ENCODE assay signal across 4 worm cellular contexts in genomic region chrII:11967507-11968127, ce11.
TF ChIP-seq lines count a peak whose summit lies in the region.

Gene W03C9.5, minus strand, starts transcription at chrII:11967544.

TF ChIP-seq in whole organism, L2 larva, 48 proteins besides CTCF, POLR2A, EP300 and RAD21 (continued from another document):
- TF ChIP-seq Y55F3AM.14 (GFP tag; optimal IDR thresholded peaks at IDR 0.05; lab: Kevin White, UChicago) (peak; percentile 81), nhr-11 (tag; optimal IDR thresholded peaks at IDR 0.05; lab: Kevin White, UChicago) (no peak), ztf-4 (tag; optimal IDR thresholded peaks at IDR 0.05; lab: Kevin White, UChicago) (peak; percentile 81), snpc-4 (tag; optimal IDR thresholded peaks at IDR 0.05; lab: Kevin White, UChicago) (peak; percentile 70), nhr-23 (tag; optimal IDR thresholded peaks at IDR 0.05; lab: Kevin White, UChicago) (no peak), unc-39 (tag; optimal IDR thresholded peaks at IDR 0.05; lab: Kevin White, UChicago) (no peak), R02D3.7 (tag; optimal IDR thresholded peaks at IDR 0.05; lab: Kevin White, UChicago) (no peak), mdl-1 (tag; optimal IDR thresholded peaks at IDR 0.05; lab: Kevin White, UChicago) (peak; percentile 65 to 95), blmp-1 (tag; optimal IDR thresholded peaks at IDR 0.05; lab: Kevin White, UChicago; ENCODE audit: insufficient read depth) (peak; percentile 80), lsy-2 (tag; optimal IDR thresholded peaks at IDR 0.05; lab: Kevin White, UChicago) (peak; percentile 72 to 94), nhr-129 (tag; optimal IDR thresholded peaks at IDR 0.05; lab: Kevin White, UChicago) (peak; percentile 93), aly-2 (tag; optimal IDR thresholded peaks at IDR 0.05; lab: Kevin White, UChicago) (no peak), nhr-77 (tag; optimal IDR thresholded peaks at IDR 0.05; lab: Kevin White, UChicago) (peak; percentile 66), ztf-11 (tag; optimal IDR thresholded peaks at IDR 0.05; lab: Kevin White, UChicago) (no peak), gmeb-1 (tag; optimal IDR thresholded peaks at IDR 0.05; lab: Kevin White, UChicago) (peak; percentile 88), ceh-16 (tag; optimal IDR thresholded peaks at IDR 0.05; lab: Kevin White, UChicago) (no peak), egl-27 (tag; optimal IDR thresholded peaks at IDR 0.05; lab: Kevin White, UChicago) (peak; percentile 88), fos-1 (tag; optimal IDR thresholded peaks at IDR 0.05; lab: Kevin White, UChicago) (peak; percentile 96), lin-13 (GFP tag; optimal IDR thresholded peaks at IDR 0.05; lab: Kevin White, UChicago) (peak; percentile 96), nhr-21 (tag; optimal IDR thresholded peaks at IDR 0.05; lab: Kevin White, UChicago) (peak; percentile 78), lin-11 (tag; optimal IDR thresholded peaks at IDR 0.05; lab: Kevin White, UChicago) (peak; percentile 87), C34F6.9 (tag; optimal IDR thresholded peaks at IDR 0.05; lab: Kevin White, UChicago) (peak; percentile 99), nhr-237 (tag; optimal IDR thresholded peaks at IDR 0.05; lab: Kevin White, UChicago) (peak; percentile 10), nhr-10 (tag; optimal IDR thresholded peaks at IDR 0.05; lab: Kevin White, UChicago) (peak; percentile 43), unc-55 (GFP tag; optimal IDR thresholded peaks at IDR 0.05; lab: Kevin White, UChicago) (peak; percentile 97)
TF ChIP-seq in whole organism, L2 larva: peak in this region for 32.

TF ChIP-seq in whole organism, L4 larva, 104 proteins besides CTCF, POLR2A, EP300 and RAD21 (continued from another document and continues in another):
- TF ChIP-seq spr-1 (tag; optimal IDR thresholded peaks at IDR 0.05; lab: Kevin White, UChicago) (peak; percentile 83), ceh-20 (GFP tag; IDR thresholded peaks at IDR 0.05; lab: Robert Waterston, UW) (peak; percentile 95), ceh-32 (tag; optimal IDR thresholded peaks at IDR 0.05; lab: Kevin White, UChicago; ENCODE audit: poor library complexity) (no peak), mdl-1 (tag; optimal IDR thresholded peaks at IDR 0.05; lab: Kevin White, UChicago) (peak; percentile 80 to 98), madf-9 (GFP tag; conservative IDR thresholded peaks at IDR 0.05; lab: Robert Waterston, UW) (peak; percentile 92), ama-1 (optimal IDR thresholded peaks at IDR 0.05; lab: Kevin White, UChicago) (peak; percentile 75), nhr-41 (GFP tag; IDR thresholded peaks at IDR 0.05; lab: Robert Waterston, UW) (peak; percentile 56; the same call in 1 of the 2 replicates), lim-7 (GFP tag; IDR thresholded peaks at IDR 0.05; lab: Robert Waterston, UW) (peak; percentile 70; the same call in 1 of the 2 replicates), ceh-28 (tag; optimal IDR thresholded peaks at IDR 0.05; lab: Kevin White, UChicago) (no peak), lir-3 (tag; optimal IDR thresholded peaks at IDR 0.05; lab: Kevin White, UChicago) (peak; percentile 46), daf-16 (GFP tag; optimal IDR thresholded peaks at IDR 0.05; lab: Kevin White, UChicago) (peak in 1 of 2 experiments; percentile 14), daf-16 (tag; optimal IDR thresholded peaks at IDR 0.05; lab: Kevin White, UChicago) (peak; percentile 52), F49E8.2 (tag; optimal IDR thresholded peaks at IDR 0.05; lab: Kevin White, UChicago; ENCODE audit: borderline replicate concordance) (no peak), pqm-1 (tag; optimal IDR thresholded peaks at IDR 0.05; lab: Kevin White, UChicago) (no peak), nhr-76 (tag; optimal IDR thresholded peaks at IDR 0.05; lab: Kevin White, UChicago) (peak; percentile 32), set-16 (GFP tag; IDR thresholded peaks at IDR 0.05; lab: Robert Waterston, UW) (peak; percentile 79), dmd-9 (GFP tag; IDR thresholded peaks at IDR 0.05; lab: Robert Waterston, UW) (peak; percentile 93), egl-43 (GFP tag; IDR thresholded peaks at IDR 0.05; lab: Robert Waterston, UW) (peak; percentile 79), lin-29 (GFP tag; IDR thresholded peaks at IDR 0.05; lab: Robert Waterston, UW) (peak; percentile 73; the same call in 1 of the 2 replicates), mep-1 (tag; optimal IDR thresholded peaks at IDR 0.05; lab: Kevin White, UChicago) (peak; percentile 97), ceh-62 (tag; optimal IDR thresholded peaks at IDR 0.05; lab: Kevin White, UChicago) (no peak), tag-97 (GFP tag; IDR thresholded peaks at IDR 0.05; lab: Robert Waterston, UW) (no peak), nhr-6 (tag; optimal IDR thresholded peaks at IDR 0.05; lab: Kevin White, UChicago) (peak; percentile 95), rbr-2 (tag; optimal IDR thresholded peaks at IDR 0.05; lab: Kevin White, UChicago) (peak; percentile 91), hif-1 (tag; optimal IDR thresholded peaks at IDR 0.05; lab: Kevin White, UChicago) (peak; percentile 52 to 95), sdz-12 (GFP tag; optimal IDR thresholded peaks at IDR 0.05; lab: Kevin White, UChicago) (peak; percentile 32), ceh-44 (GFP tag; IDR thresholded peaks at IDR 0.05; lab: Robert Waterston, UW) (peak; percentile 84), nhr-42 (GFP tag; IDR thresholded peaks at IDR 0.05; lab: Robert Waterston, UW) (peak; percentile 85; the same call in 1 of the 2 replicates), zag-1 (tag; optimal IDR thresholded peaks at IDR 0.05; lab: Kevin White, UChicago) (no peak), hlh-30 (tag; optimal IDR thresholded peaks at IDR 0.05; lab: Kevin White, UChicago; ENCODE audit: insufficient read depth) (peak; percentile 99), ZK546.5 (tag; optimal IDR thresholded peaks at IDR 0.05; lab: Kevin White, UChicago) (peak; percentile 7 to 70), nhr-11 (tag; optimal IDR thresholded peaks at IDR 0.05; lab: Kevin White, UChicago) (peak; percentile 96), pha-4 (GFP tag; IDR thresholded peaks at IDR 0.05; lab: Robert Waterston, UW) (peak; percentile 56; the same call in 1 of the 2 replicates), pha-4 (tag; optimal IDR thresholded peaks at IDR 0.05; lab: Kevin White, UChicago) (no peak), Y75B8A.6 (GFP tag; IDR thresholded peaks at IDR 0.05; lab: Robert Waterston, UW) (peak; percentile 85; the same call in 1 of the 2 replicates)

TF ChIP-seq in whole organism, late embryonic, 69 proteins besides CTCF, POLR2A, EP300 and RAD21 (continued from another document and continues in another):
- TF ChIP-seq ceh-34 (tag; optimal IDR thresholded peaks at IDR 0.05; lab: Kevin White, UChicago) (peak; percentile 98), hlh-13 (GFP tag; optimal IDR thresholded peaks at IDR 0.05; lab: Kevin White, UChicago) (peak; percentile 58), unc-55 (GFP tag; optimal IDR thresholded peaks at IDR 0.05; lab: Kevin White, UChicago) (peak; percentile 75), gmeb-2 (tag; optimal IDR thresholded peaks at IDR 0.05; lab: Kevin White, UChicago) (peak; percentile 21), nhr-11 (tag; optimal IDR thresholded peaks at IDR 0.05; lab: Kevin White, UChicago) (no peak), che-1 (tag; optimal IDR thresholded peaks at IDR 0.05; lab: Kevin White, UChicago) (peak; percentile 62), pha-2 (tag; optimal IDR thresholded peaks at IDR 0.05; lab: Kevin White, UChicago) (peak; percentile 69), elt-2 (tag; optimal IDR thresholded peaks at IDR 0.05; lab: Kevin White, UChicago) (peak; percentile 95), odd-2 (tag; optimal IDR thresholded peaks at IDR 0.05; lab: Kevin White, UChicago) (no peak), syd-9 (tag; optimal IDR thresholded peaks at IDR 0.05; lab: Kevin White, UChicago) (peak; percentile 91), dve-1 (tag; optimal IDR thresholded peaks at IDR 0.05; lab: Kevin White, UChicago) (peak; percentile 72), ahr-1 (tag; optimal IDR thresholded peaks at IDR 0.05; lab: Kevin White, UChicago) (peak; percentile 95), eyg-1 (tag; optimal IDR thresholded peaks at IDR 0.05; lab: Kevin White, UChicago) (peak; percentile 90), sdc-2 (tag; optimal IDR thresholded peaks at IDR 0.05; lab: Kevin White, UChicago) (peak; percentile 74), nhr-232 (tag; optimal IDR thresholded peaks at IDR 0.05; lab: Kevin White, UChicago) (peak; percentile 27), mec-3 (tag; optimal IDR thresholded peaks at IDR 0.05; lab: Kevin White, UChicago; ENCODE audit: borderline replicate concordance) (peak; percentile 97), ceh-22 (tag; optimal IDR thresholded peaks at IDR 0.05; lab: Kevin White, UChicago) (no peak), pqm-1 (tag; optimal IDR thresholded peaks at IDR 0.05; lab: Kevin White, UChicago) (peak; percentile 98), dmd-4 (tag; optimal IDR thresholded peaks at IDR 0.05; lab: Kevin White, UChicago; ENCODE audit: borderline replicate concordance) (peak; percentile 97), C38D4.7 (GFP tag; optimal IDR thresholded peaks at IDR 0.05; lab: Kevin White, UChicago) (peak; percentile 63), ceh-9 (tag; optimal IDR thresholded peaks at IDR 0.05; lab: Kevin White, UChicago) (no peak), K02D7.2 (tag; optimal IDR thresholded peaks at IDR 0.05; lab: Kevin White, UChicago) (peak; percentile 38), hlh-15 (tag; optimal IDR thresholded peaks at IDR 0.05; lab: Kevin White, UChicago) (peak; percentile 76), ama-1 (optimal IDR thresholded peaks at IDR 0.05; lab: Kevin White, UChicago) (no peak), pat-9 (tag; optimal IDR thresholded peaks at IDR 0.05; lab: Kevin White, UChicago) (peak; percentile 69), sox-2 (GFP tag; IDR thresholded peaks at IDR 0.05; lab: Robert Waterston, UW) (0 out of 2 replicates have a peak, but pooled peaks have one; percentile 18), T23F11.4 (GFP tag; optimal IDR thresholded peaks at IDR 0.05; lab: Kevin White, UChicago) (peak; percentile 62), elt-4 (tag; optimal IDR thresholded peaks at IDR 0.05; lab: Kevin White, UChicago) (no peak), fkh-6 (tag; optimal IDR thresholded peaks at IDR 0.05; lab: Kevin White, UChicago) (peak; percentile 73), pax-1 (tag; optimal IDR thresholded peaks at IDR 0.05; lab: Kevin White, UChicago) (no peak), lim-6 (tag; optimal IDR thresholded peaks at IDR 0.05; lab: Kevin White, UChicago) (peak; percentile 99), hlh-30 (tag; optimal IDR thresholded peaks at IDR 0.05; lab: Kevin White, UChicago; ENCODE audit: insufficient read depth) (peak; percentile 99), ets-4 (tag; optimal IDR thresholded peaks at IDR 0.05; lab: Kevin White, UChicago) (peak; percentile 96), ref-2 (tag; optimal IDR thresholded peaks at IDR 0.05; lab: Kevin White, UChicago) (peak; percentile 99), ceh-14 (tag; optimal IDR thresholded peaks at IDR 0.05; lab: Kevin White, UChicago) (peak; percentile 98), ceh-48 (tag; optimal IDR thresholded peaks at IDR 0.05; lab: Kevin White, UChicago) (peak; percentile 28), ceh-19 (GFP tag; optimal IDR thresholded peaks at IDR 0.05; lab: Kevin White, UChicago) (peak; percentile 85), tbx-2 (tag; optimal IDR thresholded peaks at IDR 0.05; lab: Kevin White, UChicago) (peak; percentile 99), pha-4 (tag; optimal IDR thresholded peaks at IDR 0.05; lab: Kevin White, UChicago) (no peak)

TF ChIP-seq in whole organism, mixed stage, embryonic, 35 proteins besides CTCF, POLR2A, EP300 and RAD21 (continued from another document):
- TF ChIP-seq tbx-8 (GFP tag; optimal IDR thresholded peaks at IDR 0.05; lab: Kevin White, UChicago): peak; percentile 57
- TF ChIP-seq mls-2 (tag; optimal IDR thresholded peaks at IDR 0.05; lab: Kevin White, UChicago): peak; percentile 88
- TF ChIP-seq unc-120 (tag; optimal IDR thresholded peaks at IDR 0.05; lab: Kevin White, UChicago; ENCODE audit: poor library complexity, severe bottlenecking): peak; percentile 88
- TF ChIP-seq flh-1 (GFP tag; optimal IDR thresholded peaks at IDR 0.05; lab: Kevin White, UChicago): peak; percentile 28
- peak; percentile 55 for TF ChIP-seq ham-2 (GFP tag; optimal IDR thresholded peaks at IDR 0.05; lab: Kevin White, UChicago)
TF ChIP-seq in whole organism, mixed stage, embryonic: peak in this region for 23.
